Fruit fly (Drosophila melanogaster) whole organism, embryonic: ENCODE data around the gene Cyp310a1.

Source experiments
- Abd-B ChIP-seq: fragments of 200-800 bp; sonication (Bioruptor generic); optimal IDR thresholded peaks from 2 replicates; lab custom pipeline; 2018; ENCODE audit warnings: missing biosample characterization, mild to moderate bottlenecking, missing genetic modification characterization, moderate library complexity
- Adf1 ChIP-seq: fragments of 200-800 bp; sonication (Bioruptor generic); IDR thresholded peaks from 2 replicates; pipeline ENCODE4 v1.3.6; 2022; ENCODE audit warnings: missing biosample characterization, missing genetic modification characterization
- Bgb ChIP-seq: fragments of 200-800 bp; sonication (Bioruptor generic); IDR thresholded peaks from 2 replicates; pipeline ENCODE4 v1.3.6; 2022; ENCODE audit warnings: missing biosample characterization, missing genetic modification characterization; ENCODE audit not compliant: partially characterized antibody
- CG10147 ChIP-seq: fragments of 200-800 bp; sonication (Bioruptor generic); optimal IDR thresholded peaks from 2 replicates; lab custom pipeline; 2019; ENCODE audit warnings: missing biosample characterization, mild to moderate bottlenecking, missing genetic modification characterization, moderate library complexity
- CG10462 ChIP-seq: fragments of 200-800 bp; sonication (Bioruptor generic); optimal IDR thresholded peaks from 2 replicates; lab custom pipeline; 2016; ENCODE audit warnings: missing biosample characterization, missing genetic modification characterization
- CG11085 ChIP-seq: fragments of 200-800 bp; sonication (Bioruptor generic); IDR thresholded peaks from 2 replicates; pipeline ENCODE4 v1.3.6; 2022; ENCODE audit warnings: missing biosample characterization, missing genetic modification characterization
- CG11093 ChIP-seq: fragments of 200-800 bp; sonication (Bioruptor generic); IDR thresholded peaks from 3 replicates; pipeline ENCODE4 v1.3.6; 2022; ENCODE audit warnings: missing biosample characterization, missing genetic modification characterization
- CG12942 ChIP-seq: fragments of 200-800 bp; sonication (Bioruptor generic); optimal IDR thresholded peaks from 3 replicates; lab custom pipeline; 2016; ENCODE audit warnings: missing biosample characterization, missing genetic modification characterization
- CG16815 ChIP-seq: fragments of 200-800 bp; sonication (Bioruptor generic); optimal IDR thresholded peaks from 3 replicates; lab custom pipeline; 2017; ENCODE audit warnings: missing biosample characterization, mild to moderate bottlenecking, missing genetic modification characterization
- CG16863 ChIP-seq: fragments of 200-800 bp; sonication (Bioruptor generic); optimal IDR thresholded peaks from 3 replicates; lab custom pipeline; 2016; ENCODE audit warnings: missing biosample characterization, missing genetic modification characterization
- CG17829 ChIP-seq: fragments of 200-800 bp; optimal IDR thresholded peaks from 2 replicates; lab custom pipeline; 2019; ENCODE audit warnings: missing biosample characterization, mild to moderate bottlenecking, missing genetic modification characterization, moderate library complexity
- CG2116 ChIP-seq: fragments of 200-800 bp; sonication (Bioruptor generic); optimal IDR thresholded peaks from 3 replicates; lab custom pipeline; 2018; ENCODE audit warnings: missing biosample characterization, mild to moderate bottlenecking, missing genetic modification characterization
- CG2712 ChIP-seq: fragments of 200-800 bp; optimal IDR thresholded peaks from 3 replicates; lab custom pipeline; 2019; ENCODE audit warnings: missing biosample characterization, mild to moderate bottlenecking, missing genetic modification characterization, moderate library complexity
- CG31441 ChIP-seq: fragments of 200-800 bp; sonication (Bioruptor generic); IDR thresholded peaks from 2 replicates; pipeline ENCODE4 v1.3.6; 2022; ENCODE audit warnings: missing biosample characterization, missing genetic modification characterization
- CG3163 ChIP-seq: fragments of 200-800 bp; sonication (Bioruptor generic); optimal IDR thresholded peaks from 3 replicates; lab custom pipeline; 2016; ENCODE audit warnings: missing biosample characterization, missing genetic modification characterization
- CG32772 ChIP-seq: fragments of 200-800 bp; sonication (Bioruptor generic); IDR thresholded peaks from 2 replicates; pipeline ENCODE4 v1.3.6; 2022; ENCODE audit warnings: missing biosample characterization, missing genetic modification characterization
- CG4730 ChIP-seq: fragments of 200-800 bp; sonication (Bioruptor generic); IDR thresholded peaks from 2 replicates; pipeline ENCODE4 v1.3.6; 2022; ENCODE audit warnings: missing biosample characterization, missing genetic modification characterization
- CG6791 ChIP-seq: fragments of 200-800 bp; sonication (Bioruptor generic); IDR thresholded peaks from 3 replicates; pipeline ENCODE4 v1.3.6; 2022; ENCODE audit warnings: missing biosample characterization, missing genetic modification characterization; ENCODE audit not compliant: partially characterized antibody
- CG7372 ChIP-seq: fragments of 200-800 bp; sonication (Bioruptor generic); IDR thresholded peaks from 2 replicates; pipeline ENCODE4 v1.3.6; 2022; ENCODE audit warnings: missing biosample characterization, missing genetic modification characterization
- D19A ChIP-seq: fragments of 200-800 bp; optimal IDR thresholded peaks from 3 replicates; lab custom pipeline; 2019; ENCODE audit warnings: missing biosample characterization, mild to moderate bottlenecking, missing genetic modification characterization, moderate library complexity
- Doc2 ChIP-seq: fragments of 200-800 bp; sonication (Bioruptor generic); IDR thresholded peaks from 2 replicates; pipeline ENCODE4 v1.3.6; 2022; ENCODE audit warnings: missing biosample characterization, missing genetic modification characterization
- Fer3 ChIP-seq: fragments of 200-800 bp; sonication (Bioruptor generic); optimal IDR thresholded peaks from 2 replicates; lab custom pipeline; 2018; ENCODE audit warnings: missing biosample characterization, mild to moderate bottlenecking, missing genetic modification characterization, moderate library complexity
- Hr39 ChIP-seq: fragments of >200 bp; optimal IDR thresholded peaks from 2 replicates; lab custom pipeline; 2017
- Sry-δ ChIP-seq: fragments of 200-800 bp; sonication (Bioruptor generic); optimal IDR thresholded peaks from 2 replicates; lab custom pipeline; 2016; ENCODE audit warnings: missing biosample characterization, missing genetic modification characterization
- Ssrp ChIP-seq: fragments of 200-800 bp; sonication (Bioruptor generic); optimal IDR thresholded peaks from 2 replicates; lab custom pipeline; 2018; ENCODE audit warnings: missing biosample characterization, mild to moderate bottlenecking, missing genetic modification characterization, moderate library complexity
- Xrp1 ChIP-seq: fragments of 200-800 bp; sonication (Bioruptor generic); IDR thresholded peaks from 2 replicates; pipeline ENCODE4 v1.3.6; 2022; ENCODE audit warnings: missing biosample characterization, missing genetic modification characterization
- ap ChIP-seq: fragments of 200-800 bp; sonication (Bioruptor generic); IDR thresholded peaks from 2 replicates; pipeline ENCODE4 v1.3.6; 2022; ENCODE audit warnings: missing biosample characterization, missing genetic modification characterization
- ci ChIP-seq: fragments of 200-800 bp; sonication (Bioruptor generic); IDR thresholded peaks from 3 replicates; pipeline ENCODE4 v1.3.6; 2022; ENCODE audit warnings: missing biosample characterization, missing genetic modification characterization
- crol ChIP-seq: fragments of 200-800 bp; sonication (Bioruptor generic); IDR thresholded peaks from 2 replicates; pipeline ENCODE4 v1.3.6; 2022; ENCODE audit warnings: missing biosample characterization, missing genetic modification characterization
- dan ChIP-seq: fragments of 200-800 bp; sonication (Bioruptor generic); IDR thresholded peaks from 2 replicates; pipeline ENCODE4 v1.3.6; 2022; ENCODE audit warnings: missing biosample characterization, missing genetic modification characterization
- danr ChIP-seq: fragments of 200-800 bp; sonication (Bioruptor generic); IDR thresholded peaks from 2 replicates; pipeline ENCODE4 v1.3.6; 2022; ENCODE audit warnings: missing biosample characterization, missing genetic modification characterization
- dmrt99B ChIP-seq: fragments of 200-800 bp; sonication (Bioruptor generic); optimal IDR thresholded peaks from 2 replicates; lab custom pipeline; 2018; ENCODE audit warnings: missing biosample characterization, mild to moderate bottlenecking, missing genetic modification characterization, moderate library complexity
- ems ChIP-seq: fragments of 200-800 bp; sonication (Bioruptor generic); optimal IDR thresholded peaks from 3 replicates; lab custom pipeline; 2016; ENCODE audit warnings: missing biosample characterization, missing genetic modification characterization
- eve ChIP-seq, 2 experiments: fragments of >200 bp; optimal IDR thresholded peaks; 2 replicates each; lab custom pipeline; 2017; ENCODE audit warnings: missing biosample characterization in 2 of 2, missing genetic modification characterization in 2 of 2
- fd102C ChIP-seq: fragments of 200-800 bp; sonication (Bioruptor generic); optimal IDR thresholded peaks from 2 replicates; lab custom pipeline; 2018; ENCODE audit warnings: missing biosample characterization, mild to moderate bottlenecking, missing genetic modification characterization, moderate library complexity
- ftz-f1 ChIP-seq: fragments of 200-800 bp; sonication (Bioruptor generic); optimal IDR thresholded peaks from 2 replicates; lab custom pipeline; 2016; ENCODE audit warnings: missing biosample characterization, missing genetic modification characterization
- grau ChIP-seq: fragments of 200-800 bp; optimal IDR thresholded peaks from 3 replicates; lab custom pipeline; 2019; ENCODE audit warnings: missing biosample characterization, mild to moderate bottlenecking, missing genetic modification characterization, moderate library complexity
- gsb ChIP-seq: fragments of 200-800 bp; sonication (Bioruptor generic); IDR thresholded peaks from 2 replicates; pipeline ENCODE4 v1.3.6; 2022; ENCODE audit warnings: missing biosample characterization, missing genetic modification characterization
- gt ChIP-seq: fragments of 200-800 bp; sonication (Bioruptor generic); IDR thresholded peaks from 2 replicates; pipeline ENCODE4 v1.3.6; 2022; ENCODE audit warnings: missing biosample characterization, missing genetic modification characterization
- kay ChIP-seq: fragments of 200-800 bp; sonication (Bioruptor generic); optimal IDR thresholded peaks from 2 replicates; lab custom pipeline; 2016; ENCODE audit warnings: missing biosample characterization, missing genetic modification characterization
- maf-S ChIP-seq: fragments of 200-800 bp; sonication (Bioruptor generic); optimal IDR thresholded peaks from 2 replicates; lab custom pipeline; 2016; ENCODE audit warnings: missing biosample characterization, missing genetic modification characterization
- mam ChIP-seq: fragments of 200-800 bp; sonication (Bioruptor generic); optimal IDR thresholded peaks from 3 replicates; lab custom pipeline; 2016; ENCODE audit warnings: missing biosample characterization, missing genetic modification characterization
- mirr ChIP-seq: fragments of 200-800 bp; sonication (Bioruptor generic); optimal IDR thresholded peaks from 3 replicates; lab custom pipeline; 2018; ENCODE audit warnings: missing biosample characterization, mild to moderate bottlenecking, missing genetic modification characterization
- org-1 ChIP-seq: fragments of 200-800 bp; sonication (Bioruptor generic); optimal IDR thresholded peaks from 2 replicates; lab custom pipeline; 2017; ENCODE audit warnings: missing biosample characterization, missing genetic modification characterization
- pb ChIP-seq: fragments of 200-800 bp; sonication (Bioruptor generic); optimal IDR thresholded peaks from 3 replicates; lab custom pipeline; 2016; ENCODE audit warnings: missing biosample characterization, missing genetic modification characterization
- pho ChIP-seq: fragments of 200-800 bp; sonication (Bioruptor generic); optimal IDR thresholded peaks from 2 replicates; lab custom pipeline; 2016; ENCODE audit warnings: missing biosample characterization, missing genetic modification characterization
- ranshi ChIP-seq: fragments of 200-800 bp; sonication (Bioruptor generic); IDR thresholded peaks from 2 replicates; pipeline ENCODE4 v1.3.6; 2022; ENCODE audit warnings: missing biosample characterization, missing genetic modification characterization
- sc ChIP-seq, 3 experiments: fragments of >200 bp in 2 of 3; fragments of 200-800 bp in 1 of 3; sonication (Bioruptor generic) in 1 of 3; optimal IDR thresholded peaks; 2 replicates in 2 of 3; 3 replicates in 1 of 3; lab custom pipeline; 2017; ENCODE audit warnings: mild to moderate bottlenecking in 1 of 3, missing biosample characterization in 1 of 3, missing genetic modification characterization in 1 of 3, missing genetic modification reagents in 1 of 3
- slp2 ChIP-seq: fragments of 200-800 bp; sonication (Bioruptor generic); optimal IDR thresholded peaks from 2 replicates; lab custom pipeline; 2016; ENCODE audit warnings: missing biosample characterization, missing genetic modification characterization
- tio ChIP-seq: fragments of 200-800 bp; sonication (Bioruptor generic); optimal IDR thresholded peaks from 2 replicates; lab custom pipeline; 2017; ENCODE audit warnings: missing biosample characterization, missing genetic modification characterization, inconsistent platforms
- z ChIP-seq: fragments of 200-800 bp; sonication (Bioruptor generic); IDR thresholded peaks from 3 replicates; pipeline ENCODE4 v1.3.6; 2022; ENCODE audit warnings: missing biosample characterization, missing genetic modification characterization
- zf30C ChIP-seq: fragments of 200-800 bp; sonication (Bioruptor generic); optimal IDR thresholded peaks from 3 replicates; lab custom pipeline; 2018; ENCODE audit warnings: missing biosample characterization, mild to moderate bottlenecking, missing genetic modification characterization

Cyp310a1 gene

DNA sequence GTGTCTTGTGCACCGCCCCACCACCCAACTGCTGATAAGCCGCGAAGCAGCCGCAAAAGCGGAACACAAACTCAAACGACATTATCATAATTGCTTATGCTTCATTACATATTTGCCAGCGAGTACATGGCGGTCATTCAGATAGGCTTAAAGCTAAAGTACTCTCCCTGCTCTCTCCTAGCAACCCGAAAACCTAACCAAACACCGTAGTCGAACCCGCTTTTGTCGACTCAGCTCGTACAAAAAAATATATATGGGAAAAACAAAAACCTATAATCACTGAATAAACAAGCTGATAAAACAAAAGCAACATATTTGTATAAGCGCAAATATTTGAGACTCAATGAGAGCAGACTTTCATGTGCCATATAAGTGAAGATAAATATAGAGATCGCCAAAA is 25.8 kb downstream of the Cyp310a1 start (continued):
- TF ChIP-seq kay (GFP tag; lab: Kevin White, UChicago) (peak; percentile 79), Bgb (GFP tag; lab: Robert Waterston, UW) (no peak), z (GFP tag; lab: Robert Waterston, UW) (peak; percentile 44; the same call in 2 of the 3 replicates), CG6791 (GFP tag; lab: Robert Waterston, UW) (no peak), zf30C (GFP tag; lab: Kevin White, UChicago) (no peak), mam (GFP tag; lab: Kevin White, UChicago) (peak; percentile 64), Xrp1 (GFP tag; lab: Robert Waterston, UW) (peak; percentile 80), slp2 (GFP tag; lab: Kevin White, UChicago) (peak; percentile 66), mirr (peak; percentile 68), org-1 (peak; percentile 92), Fer3 (tag; lab: Kevin White, UChicago) (peak; percentile 80), danr (GFP tag; lab: Robert Waterston, UW) (peak; percentile 43; the same call in 1 of the 2 replicates), ranshi (GFP tag; lab: Robert Waterston, UW) (peak; percentile 78; the same call in 1 of the 2 replicates), CG3163 (GFP tag; lab: Kevin White, UChicago) (peak; percentile 78), CG11085 (GFP tag; lab: Robert Waterston, UW) (peak; percentile 33; the same call in 1 of the 2 replicates), pho (peak; percentile 85), CG10462 (GFP tag; lab: Kevin White, UChicago) (peak; percentile 78), dan (GFP tag; lab: Robert Waterston, UW) (no peak), CG32772 (GFP tag; lab: Robert Waterston, UW) (peak; percentile 53), ftz-f1 (peak; percentile 65), Hr39 (lab: Kevin White, UChicago) (no peak), Sry-δ (peak; percentile 45), Ssrp (tag; lab: Kevin White, UChicago) (no peak), CG2116 (GFP tag; lab: Kevin White, UChicago) (peak; percentile 67), CG10147 (GFP tag; lab: Kevin White, UChicago) (peak; percentile 71), Adf1 (GFP tag; lab: Robert Waterston, UW) (peak; percentile 63; the same call in 1 of the 2 replicates), CG4730 (GFP tag; lab: Robert Waterston, UW) (no peak), Doc2 (GFP tag; lab: Robert Waterston, UW) (no peak), CG16815 (GFP tag; lab: Kevin White, UChicago) (no peak), ems (peak; percentile 50), CG2712 (tag; lab: Kevin White, UChicago) (peak; percentile 57), CG31441 (GFP tag; lab: Robert Waterston, UW) (peak; percentile 59; the same call in 1 of the 2 replicates), dmrt99B (tag; lab: Kevin White, UChicago) (peak; percentile 69), CG17829 (tag; lab: Kevin White, UChicago) (peak; percentile 19), sc (optimal IDR thresholded peaks at IDR 0.05; lab: Kevin White, UChicago) (no peak), sc (GFP tag; optimal IDR thresholded peaks at IDR 0.05; lab: Kevin White, UChicago) (peak; percentile 78), pb (GFP tag; lab: Kevin White, UChicago) (peak; percentile 57), fd102C (GFP tag; lab: Kevin White, UChicago) (peak; percentile 65), tio (GFP tag; lab: Kevin White, UChicago) (peak; percentile 56), grau (tag; lab: Kevin White, UChicago) (peak; percentile 65), CG12942 (GFP tag; lab: Kevin White, UChicago) (peak; percentile 70), crol (peak; percentile 35; the same call in 1 of the 2 replicates), ci (GFP tag; lab: Robert Waterston, UW) (peak; percentile 87), CG7372 (GFP tag; lab: Robert Waterston, UW) (no peak), eve (GFP tag; optimal IDR thresholded peaks at IDR 0.05; lab: Kevin White, UChicago) (peak in 1 of 2 experiments; percentile 72), CG16863 (GFP tag; lab: Kevin White, UChicago) (peak; percentile 81), gsb (GFP tag; lab: Robert Waterston, UW) (peak; percentile 51), gt (GFP tag; lab: Robert Waterston, UW) (no peak), ap (GFP tag; lab: Robert Waterston, UW) (peak; percentile 51; the same call in 1 of the 2 replicates), D19A (tag; lab: Kevin White, UChicago) (peak; percentile 43), Abd-B (GFP tag; lab: Kevin White, UChicago) (no peak), maf-S (GFP tag; lab: Kevin White, UChicago) (peak; percentile 85), CG11093 (peak; percentile 54; the same call in 1 of the 3 replicates)
